Fruit fly (Drosophila melanogaster): Measurements from ENCODE around the gene inaE.

DNA sequence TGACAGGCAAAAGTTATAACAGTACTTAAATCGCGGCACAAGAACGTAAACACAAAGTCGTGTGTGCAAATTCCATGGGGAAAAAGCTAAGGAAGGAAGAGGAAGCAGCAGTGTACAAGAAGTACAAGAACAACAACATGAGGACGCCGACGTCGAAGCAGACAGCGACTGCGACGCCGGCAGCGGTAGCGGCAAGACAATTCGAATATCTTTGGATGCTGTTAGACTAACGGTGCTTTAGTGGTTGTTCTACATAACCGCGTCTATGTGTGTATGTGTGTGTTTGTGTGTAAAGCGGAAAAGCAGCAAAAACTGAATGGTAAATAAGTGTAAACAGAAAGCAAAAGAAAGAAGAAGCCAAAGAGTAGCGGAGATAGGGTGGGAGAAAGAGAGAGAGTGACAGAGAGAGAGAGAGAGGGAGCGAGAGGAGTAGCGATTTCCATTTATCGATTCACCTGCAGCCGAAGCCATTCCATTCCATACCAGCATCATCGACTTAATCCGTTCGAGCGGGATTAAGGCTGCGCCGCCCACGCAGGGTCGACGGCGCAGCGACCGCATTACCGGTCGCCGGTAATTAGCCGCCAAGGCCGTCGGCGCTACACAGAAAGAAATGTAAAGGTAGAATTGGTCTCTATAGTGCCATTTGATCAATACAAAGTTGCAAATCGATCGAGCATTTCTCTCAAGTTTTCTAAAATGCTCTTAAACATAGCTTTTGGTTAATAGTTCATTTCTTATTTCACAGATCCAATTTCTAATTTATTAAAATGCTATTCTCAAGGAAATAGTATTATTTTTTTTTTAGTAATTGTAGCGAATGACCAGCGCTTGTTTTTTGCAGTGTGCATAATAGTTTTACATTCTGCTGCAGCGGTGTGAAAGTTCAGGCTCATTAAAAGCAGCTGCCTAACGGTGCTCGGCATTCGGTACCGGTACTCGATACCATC lies 719 bp downstream of the inaE start:
- peak; percentile 5 for TF ChIP-seq CG11902 (GFP tag; optimal IDR thresholded peaks at IDR 0.05)
- TF ChIP-seq svp (GFP tag): peak; percentile 49
- TF ChIP-seq ss (GFP tag; optimal IDR thresholded peaks at IDR 0.05): peak; percentile 19 to 23
- peak; percentile 66 for TF ChIP-seq OdsH (GFP tag; optimal IDR thresholded peaks at IDR 0.05)
- TF ChIP-seq CG6792 (GFP tag; optimal IDR thresholded peaks at IDR 0.05): peak; percentile 27
